Worm (Caenorhabditis elegans) whole organism, late embryonic: ENCODE measurements around the gene R08C7.5.

Source experiments
- C08G9.2 ChIP-seq: sonication (generic microtip); optimal IDR thresholded peaks from 2 replicates; lab custom pipeline; 2016; ENCODE audit warnings: mild to moderate bottlenecking, missing genetic modification characterization, moderate library complexity, missing compliant biosample characterization
- K02D7.2 ChIP-seq: sonication (generic microtip); optimal IDR thresholded peaks from 2 replicates; lab custom pipeline; 2017; ENCODE audit warnings: mild to moderate bottlenecking, missing genetic modification characterization, missing compliant biosample characterization
- T23F11.4 ChIP-seq: fragments of 200-800 bp; sonication (Bioruptor generic); optimal IDR thresholded peaks from 2 replicates; lab custom pipeline; 2018; ENCODE audit warnings: mild to moderate bottlenecking, missing genetic modification characterization, missing compliant biosample characterization
- Y22D7AL.16 ChIP-seq: sonication (generic microtip); optimal IDR thresholded peaks from 2 replicates; lab custom pipeline; 2016; ENCODE audit warnings: missing genetic modification characterization, missing compliant biosample characterization
- ama-1 ChIP-seq: fragments of 150-350 bp; optimal IDR thresholded peaks from 2 replicates; lab custom pipeline; 2014
- ceh-14 ChIP-seq: sonication (generic microtip); optimal IDR thresholded peaks from 2 replicates; lab custom pipeline; 2016; ENCODE audit warnings: missing genotype, missing genetic modification characterization, missing compliant biosample characterization
- ceh-18 ChIP-seq: sonication (generic microtip); optimal IDR thresholded peaks from 2 replicates; lab custom pipeline; 2016; ENCODE audit warnings: missing genetic modification characterization, missing compliant biosample characterization
- ceh-19 ChIP-seq: fragments of 200-800 bp; sonication (Bioruptor generic); optimal IDR thresholded peaks from 2 replicates; lab custom pipeline; 2018; ENCODE audit warnings: mild to moderate bottlenecking, missing genetic modification characterization, missing compliant biosample characterization
- ceh-2 ChIP-seq: sonication (generic microtip); optimal IDR thresholded peaks from 2 replicates; lab custom pipeline; 2016; ENCODE audit warnings: missing genotype, missing genetic modification characterization, missing compliant biosample characterization
- ceh-24 ChIP-seq: sonication (generic microtip); optimal IDR thresholded peaks from 2 replicates; lab custom pipeline; 2016; ENCODE audit warnings: mild to moderate bottlenecking, missing genetic modification characterization, missing compliant biosample characterization
- ceh-31 ChIP-seq: sonication (generic microtip); optimal IDR thresholded peaks from 2 replicates; lab custom pipeline; 2016; ENCODE audit warnings: missing genetic modification characterization, missing compliant biosample characterization
- ceh-34 ChIP-seq: sonication (generic microtip); optimal IDR thresholded peaks from 2 replicates; lab custom pipeline; 2016; ENCODE audit warnings: mild to moderate bottlenecking, missing genetic modification characterization, missing compliant biosample characterization
- ceh-48 ChIP-seq: sonication (generic microtip); optimal IDR thresholded peaks from 2 replicates; lab custom pipeline; 2016; ENCODE audit warnings: missing genetic modification characterization, inconsistent platforms, missing compliant biosample characterization
- che-1 ChIP-seq: sonication (generic microtip); optimal IDR thresholded peaks from 2 replicates; lab custom pipeline; 2016; ENCODE audit warnings: mild to moderate bottlenecking, missing genetic modification characterization, missing compliant biosample characterization
- dve-1 ChIP-seq: sonication (generic microtip); optimal IDR thresholded peaks from 2 replicates; lab custom pipeline; 2017; ENCODE audit warnings: antibody characterized with exemption, mild to moderate bottlenecking, missing genetic modification characterization, missing compliant biosample characterization
- fkh-10 ChIP-seq: fragments of 150-350 bp; optimal IDR thresholded peaks from 2 replicates; lab custom pipeline; 2014; ENCODE audit warnings: missing biosample characterization, missing genetic modification reagents, missing genetic modification characterization
- fkh-6 ChIP-seq: sonication (generic microtip); optimal IDR thresholded peaks from 2 replicates; lab custom pipeline; 2016; ENCODE audit warnings: missing genetic modification characterization, missing compliant biosample characterization
- hlh-13 ChIP-seq: fragments of 200-800 bp; sonication (Bioruptor generic); optimal IDR thresholded peaks from 2 replicates; lab custom pipeline; 2018; ENCODE audit warnings: mild to moderate bottlenecking, missing genetic modification characterization, missing compliant biosample characterization
- hlh-15 ChIP-seq: sonication (generic microtip); optimal IDR thresholded peaks from 2 replicates; lab custom pipeline; 2016; ENCODE audit warnings: missing genetic modification characterization, missing compliant biosample characterization
- hlh-30 ChIP-seq: sonication (generic microtip); optimal IDR thresholded peaks from 2 replicates; lab custom pipeline; 2017; ENCODE audit warnings: antibody characterized with exemption, missing genetic modification characterization, missing compliant biosample characterization; ENCODE audit not compliant: insufficient read depth
- hlh-6 ChIP-seq: sonication (generic microtip); optimal IDR thresholded peaks from 2 replicates; lab custom pipeline; 2016; ENCODE audit warnings: missing genotype, missing genetic modification characterization, missing compliant biosample characterization
- hlh-8 ChIP-seq: sonication (generic microtip); optimal IDR thresholded peaks from 2 replicates; lab custom pipeline; 2016; ENCODE audit warnings: missing genotype, missing genetic modification characterization, missing compliant biosample characterization
- lin-11 ChIP-seq: fragments of 200-800 bp; sonication (Bioruptor generic); optimal IDR thresholded peaks from 2 replicates; lab custom pipeline; 2018; ENCODE audit warnings: mild to moderate bottlenecking, missing genetic modification characterization, missing compliant biosample characterization
- mec-3 ChIP-seq: sonication (generic microtip); optimal IDR thresholded peaks from 2 replicates; lab custom pipeline; 2016; ENCODE audit warnings: borderline replicate concordance, missing genetic modification characterization, missing compliant biosample characterization
- odd-2 ChIP-seq: sonication (generic microtip); optimal IDR thresholded peaks from 2 replicates; lab custom pipeline; 2017; ENCODE audit warnings: antibody characterized with exemption, mild to moderate bottlenecking, missing genetic modification characterization, missing compliant biosample characterization
- pag-3 ChIP-seq: sonication (generic microtip); optimal IDR thresholded peaks from 2 replicates; lab custom pipeline; 2016; ENCODE audit warnings: missing compliant biosample characterization, missing genetic modification characterization, borderline replicate concordance
- pax-1 ChIP-seq: fragments of 150-350 bp; optimal IDR thresholded peaks from 2 replicates; lab custom pipeline; 2014; ENCODE audit warnings: missing biosample characterization, missing genetic modification characterization
- pha-2 ChIP-seq: sonication (generic microtip); optimal IDR thresholded peaks from 2 replicates; lab custom pipeline; 2017; ENCODE audit warnings: mild to moderate bottlenecking, missing genetic modification characterization, missing compliant biosample characterization
- pha-4 ChIP-seq: fragments of 150-350 bp; optimal IDR thresholded peaks from 2 replicates; lab custom pipeline; 2018; ENCODE audit warnings: missing biosample characterization, missing genetic modification reagents, missing genetic modification characterization
- rnt-1 ChIP-seq: sonication (generic microtip); optimal IDR thresholded peaks from 2 replicates; lab custom pipeline; 2016; ENCODE audit warnings: missing genetic modification characterization, missing compliant biosample characterization
- sdc-2 ChIP-seq: sonication (generic microtip); optimal IDR thresholded peaks from 2 replicates; lab custom pipeline; 2016; ENCODE audit warnings: missing genotype, missing genetic modification characterization, missing compliant biosample characterization
- unc-42 ChIP-seq: sonication (generic microtip); optimal IDR thresholded peaks from 2 replicates; lab custom pipeline; 2016; ENCODE audit warnings: missing genotype, missing genetic modification characterization, missing compliant biosample characterization
- unc-86 ChIP-seq: sonication (generic microtip); optimal IDR thresholded peaks from 2 replicates; lab custom pipeline; 2016; ENCODE audit warnings: missing genetic modification characterization, missing compliant biosample characterization
- ztf-16 ChIP-seq: sonication (generic microtip); optimal IDR thresholded peaks from 2 replicates; lab custom pipeline; 2017; ENCODE audit warnings: missing genetic modification characterization, missing compliant biosample characterization

The R08C7.5 gene

DNA sequence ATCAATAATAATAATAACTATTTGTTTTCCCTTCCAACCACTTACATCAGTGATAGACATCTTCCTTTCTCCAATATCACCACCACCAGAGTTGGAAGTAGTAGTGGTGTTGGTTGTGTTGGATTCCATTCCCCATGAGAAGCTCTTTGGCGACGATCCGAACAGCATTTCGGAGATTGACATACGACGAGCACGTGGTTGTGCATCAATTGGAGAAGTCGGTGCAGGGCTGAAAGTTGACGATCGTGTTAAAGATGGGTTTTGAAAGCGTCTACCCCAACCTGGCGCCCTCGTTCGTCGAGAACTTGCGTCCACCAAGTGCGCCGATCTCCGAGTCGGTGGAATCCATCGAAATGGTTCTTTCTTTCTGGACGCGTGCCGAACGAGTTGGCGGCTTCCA lies 39.0 kb downstream of the R08C7.5 start:
- TF ChIP-seq hlh-13 (GFP tag; lab: Kevin White, UChicago): no peak

- TF ChIP-seq ceh-18 (tag; lab: Kevin White, UChicago): peak; percentile 6
- peak; percentile 19 for TF ChIP-seq ceh-31 (tag; lab: Kevin White, UChicago)
- peak; percentile 89 for TF ChIP-seq hlh-30 (tag; lab: Kevin White, UChicago)
- TF ChIP-seq che-1 (tag; lab: Kevin White, UChicago): no peak
Measured at ce11 chrIV:4469770-4470709, 40.0 kb downstream of the R08C7.5 start.

- TF ChIP-seq ceh-31 (tag; lab: Kevin White, UChicago) (peak; percentile 23), ceh-24 (tag; lab: Kevin White, UChicago) (no peak), C08G9.2 (tag; lab: Kevin White, UChicago) (peak; percentile 30), unc-42 (tag; lab: Kevin White, UChicago) (peak; percentile 21), hlh-30 (tag; lab: Kevin White, UChicago) (no peak), ceh-14 (no peak)
Measured at ce11 chrIV:4470885-4471772, 41.1 kb downstream of the R08C7.5 start.

- peak; percentile 8 for TF ChIP-seq hlh-30 (tag; lab: Kevin White, UChicago)
- no peak for TF ChIP-seq hlh-6 (tag; lab: Kevin White, UChicago)
- TF ChIP-seq, all 69 proteins: peak for 1
Measured at ce11 chrIV:4472418-4473173, 42.6 kb downstream of the R08C7.5 start.

ce11 chrIV:4473767-4474166 lies 43.7 kb downstream of the R08C7.5 start:
- no peak for TF ChIP-seq unc-86 (tag; lab: Kevin White, UChicago)
- TF ChIP-seq hlh-13 (GFP tag; lab: Kevin White, UChicago): no peak
- TF ChIP-seq fkh-10: no peak
- no peak for TF ChIP-seq hlh-30 (tag; lab: Kevin White, UChicago)
- no peak for TF ChIP-seq pha-4 (tag; lab: Kevin White, UChicago)
- TF ChIP-seq odd-2 (tag; lab: Kevin White, UChicago): no peak
- no peak for TF ChIP-seq ceh-34
- no peak for TF ChIP-seq ama-1
- TF ChIP-seq hlh-15 (tag; lab: Kevin White, UChicago): no peak
- no peak for TF ChIP-seq rnt-1 (tag; lab: Kevin White, UChicago)
- TF ChIP-seq sdc-2 (tag; lab: Kevin White, UChicago): no peak
- TF ChIP-seq pha-2: no peak
- TF ChIP-seq hlh-8 (tag; lab: Kevin White, UChicago): no peak
- TF ChIP-seq C08G9.2 (tag; lab: Kevin White, UChicago): no peak
- no peak for TF ChIP-seq pax-1 (tag; lab: Kevin White, UChicago)
- TF ChIP-seq, all 69 proteins: peak for 0

DNA sequence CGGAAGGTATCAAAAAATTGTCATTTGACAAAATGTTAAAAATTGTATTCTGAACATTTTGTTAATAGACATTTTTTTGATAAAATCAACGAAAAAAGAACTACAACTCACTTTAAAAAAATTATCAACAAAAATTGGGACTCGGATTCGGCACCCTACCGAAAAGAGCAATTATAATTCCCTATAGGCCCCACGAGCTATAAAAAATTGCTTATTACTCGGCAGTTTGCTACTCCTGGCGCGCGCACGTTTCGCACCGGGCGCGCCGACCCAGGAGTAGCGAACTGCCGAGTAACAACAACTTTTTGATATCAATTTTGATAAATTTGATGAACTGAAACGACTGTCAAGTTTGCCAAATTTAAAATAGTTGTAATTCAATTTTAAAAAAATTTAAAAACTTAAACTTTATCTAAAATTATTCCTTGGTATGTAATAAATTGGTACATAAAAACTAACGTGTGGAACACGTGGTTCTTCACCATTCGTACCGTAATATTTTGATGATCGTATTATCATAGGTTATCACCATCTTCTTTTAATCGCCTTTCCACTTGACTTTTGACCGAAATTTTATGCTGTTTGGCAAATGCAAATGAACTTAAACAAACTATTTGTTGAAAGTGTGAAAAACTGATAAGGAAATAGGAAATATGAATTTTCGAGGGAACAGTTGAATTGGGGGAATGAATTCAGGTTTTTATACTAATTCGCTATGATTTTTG lies 45.5 kb downstream of the R08C7.5 start:
- TF ChIP-seq odd-2 (tag; lab: Kevin White, UChicago) (no peak), hlh-8 (tag; lab: Kevin White, UChicago) (no peak), T23F11.4 (GFP tag; lab: Kevin White, UChicago) (no peak), ztf-16 (tag; lab: Kevin White, UChicago) (no peak), ceh-48 (no peak), rnt-1 (tag; lab: Kevin White, UChicago) (no peak), ceh-18 (tag; lab: Kevin White, UChicago) (no peak), K02D7.2 (tag; lab: Kevin White, UChicago) (no peak), pag-3 (tag; lab: Kevin White, UChicago) (no peak), lin-11 (tag; lab: Kevin White, UChicago) (no peak), ceh-2 (tag; lab: Kevin White, UChicago) (no peak), mec-3 (tag; lab: Kevin White, UChicago) (no peak), hlh-30 (tag; lab: Kevin White, UChicago) (no peak), C08G9.2 (tag; lab: Kevin White, UChicago) (no peak), ceh-19 (no peak), fkh-6 (no peak), Y22D7AL.16 (tag; lab: Kevin White, UChicago) (no peak), ceh-34 (no peak), dve-1 (no peak)
- TF ChIP-seq, all 69 proteins: peak for 0
